Worm (Caenorhabditis elegans) whole organism, young adult: ENCODE data around the gene Y45G5AM.9.

ENCODE experiments used
- B0019.2 ChIP-seq: fragments of 200-800 bp; sonication (Bioruptor generic); conservative IDR thresholded peaks from 2 replicates; pipeline ENCODE4 v1.3.6; 2022; ENCODE audit warnings: missing genetic modification reagents, missing genetic modification characterization, missing compliant biosample characterization
- B0035.1 ChIP-seq: sonication (generic microtip); optimal IDR thresholded peaks from 2 replicates; lab custom pipeline; 2016; ENCODE audit warnings: missing genetic modification characterization, mild to moderate bottlenecking, missing compliant biosample characterization, missing genotype, missing genetic modification reagents
- B0261.1 ChIP-seq: sonication (generic microtip); optimal IDR thresholded peaks from 2 replicates; lab custom pipeline; 2016; ENCODE audit warnings: mild to moderate bottlenecking, missing genetic modification characterization, moderate library complexity, missing compliant biosample characterization
- F10E7.11 ChIP-seq: sonication (generic microtip); optimal IDR thresholded peaks from 2 replicates; lab custom pipeline; 2017; ENCODE audit warnings: mild to moderate bottlenecking, missing genetic modification characterization, moderate library complexity, missing compliant biosample characterization
- F37B4.10 ChIP-seq: fragments of 200-800 bp; sonication (Bioruptor generic); IDR thresholded peaks from 2 replicates; pipeline ENCODE4 v1.3.6; 2022; ENCODE audit warnings: missing genetic modification characterization, missing compliant biosample characterization
- F49E8.2 ChIP-seq: sonication (generic microtip); optimal IDR thresholded peaks from 3 replicates; lab custom pipeline; 2017; ENCODE audit warnings: missing genetic modification characterization, mild to moderate bottlenecking, missing compliant biosample characterization, antibody characterized with exemption, moderate library complexity; ENCODE audit not compliant: insufficient read depth
- K11D2.4 ChIP-seq: fragments of 200-800 bp; sonication (Bioruptor generic); IDR thresholded peaks from 2 replicates; pipeline ENCODE4 v1.3.6; 2022; ENCODE audit warnings: missing genetic modification reagents, missing genetic modification characterization, missing compliant biosample characterization
- T07F8.4 ChIP-seq: sonication (generic microtip); optimal IDR thresholded peaks from 2 replicates; lab custom pipeline; 2016; ENCODE audit warnings: mild to moderate bottlenecking, missing genetic modification characterization, moderate library complexity, missing compliant biosample characterization
- T26A5.8 ChIP-seq: sonication (generic microtip); optimal IDR thresholded peaks from 2 replicates; lab custom pipeline; 2016; ENCODE audit warnings: missing genetic modification characterization, missing compliant biosample characterization
- Y79H2A.3 ChIP-seq: fragments of 200-800 bp; sonication (Bioruptor generic); conservative IDR thresholded peaks from 2 replicates; pipeline ENCODE4 v1.3.6; 2022; ENCODE audit warnings: missing genetic modification reagents, missing genetic modification characterization, missing compliant biosample characterization
- Y95B8A.8 ChIP-seq: fragments of 200-800 bp; sonication (Bioruptor generic); IDR thresholded peaks from 2 replicates; pipeline ENCODE4 v1.3.6; 2022; ENCODE audit warnings: missing genetic modification reagents, missing genetic modification characterization, missing compliant biosample characterization
- ama-1 ChIP-seq, 3 experiments: fragments of 150-350 bp in 1 of 3; sonication (generic microtip) in 2 of 3; optimal IDR thresholded peaks; 2 replicates each; lab custom pipeline; 2014 to 2018; ENCODE audit warnings: missing biosample characterization in 2 of 3, missing genetic modification characterization in 2 of 3, missing genetic modification reagents in 2 of 3
- aptf-3 ChIP-seq: fragments of 200-800 bp; sonication (Bioruptor generic); IDR thresholded peaks from 2 replicates; pipeline ENCODE4 v1.3.6; 2022; ENCODE audit warnings: missing genetic modification characterization, missing compliant biosample characterization
- athp-1 ChIP-seq: sonication (generic microtip); optimal IDR thresholded peaks from 2 replicates; lab custom pipeline; 2017; ENCODE audit warnings: mild to moderate bottlenecking, missing genetic modification characterization, missing compliant biosample characterization
- bed-1 ChIP-seq: fragments of 200-800 bp; sonication (Bioruptor generic); IDR thresholded peaks from 2 replicates; pipeline ENCODE4 v1.3.6; 2022; ENCODE audit warnings: missing genetic modification reagents, missing genetic modification characterization, missing compliant biosample characterization
- ccch-3 ChIP-seq: fragments of 200-800 bp; sonication (Bioruptor generic); optimal IDR thresholded peaks from 2 replicates; lab custom pipeline; 2018; ENCODE audit warnings: mild to moderate bottlenecking, missing genetic modification characterization, missing compliant biosample characterization
- cebp-2 ChIP-seq: fragments of 200-800 bp; sonication (Bioruptor generic); IDR thresholded peaks from 2 replicates; pipeline ENCODE4 v1.3.6; 2022; ENCODE audit warnings: missing genetic modification characterization, missing compliant biosample characterization
- ceh-100 ChIP-seq: fragments of 200-800 bp; sonication (Bioruptor generic); IDR thresholded peaks from 2 replicates; pipeline ENCODE4 v1.3.6; 2022; ENCODE audit warnings: missing genetic modification reagents, missing genetic modification characterization, missing compliant biosample characterization
- ceh-27 ChIP-seq: fragments of 200-800 bp; sonication (Bioruptor generic); optimal IDR thresholded peaks from 2 replicates; lab custom pipeline; 2018; ENCODE audit warnings: mild to moderate bottlenecking, missing genetic modification characterization, moderate library complexity, missing compliant biosample characterization
- chd-7 ChIP-seq: sonication (generic microtip); optimal IDR thresholded peaks from 2 replicates; lab custom pipeline; 2016; ENCODE audit warnings: mild to moderate bottlenecking, missing genetic modification characterization, moderate library complexity, missing compliant biosample characterization
- die-1 ChIP-seq: sonication (generic microtip); optimal IDR thresholded peaks from 2 replicates; lab custom pipeline; 2016; ENCODE audit warnings: missing genotype, mild to moderate bottlenecking, missing genetic modification characterization, missing compliant biosample characterization
- egl-44 ChIP-seq: fragments of 200-800 bp; sonication (Bioruptor generic); IDR thresholded peaks from 2 replicates; pipeline ENCODE4 v1.3.6; 2022; ENCODE audit warnings: missing genetic modification reagents, missing genetic modification characterization, missing compliant biosample characterization
- egrh-3 ChIP-seq: fragments of 200-800 bp; sonication (Bioruptor generic); IDR thresholded peaks from 2 replicates; pipeline ENCODE4 v1.3.6; 2022; ENCODE audit warnings: missing genetic modification reagents, missing genetic modification characterization, missing compliant biosample characterization
- hlh-26 ChIP-seq: fragments of 200-800 bp; sonication (Bioruptor generic); conservative IDR thresholded peaks from 2 replicates; pipeline ENCODE4 v1.3.6; 2022; ENCODE audit warnings: missing genetic modification reagents, missing genetic modification characterization, missing compliant biosample characterization
- hrde-1 ChIP-seq: sonication (generic microtip); optimal IDR thresholded peaks from 2 replicates; lab custom pipeline; 2016; ENCODE audit warnings: missing genetic modification characterization, mild to moderate bottlenecking, missing compliant biosample characterization, moderate library complexity, missing genotype, missing genetic modification reagents, borderline replicate concordance
- hsf-1 ChIP-seq: fragments of 200-800 bp; sonication (Bioruptor generic); IDR thresholded peaks from 2 replicates; pipeline ENCODE4 v1.3.6; 2022; ENCODE audit warnings: missing genetic modification reagents, missing genetic modification characterization, missing compliant biosample characterization
- lin-26 ChIP-seq: fragments of 200-800 bp; sonication (Bioruptor generic); IDR thresholded peaks from 2 replicates; pipeline ENCODE4 v1.3.6; 2022; ENCODE audit warnings: missing genetic modification reagents, missing genetic modification characterization, missing compliant biosample characterization
- lin-54 ChIP-seq: fragments of 200-800 bp; sonication (Bioruptor generic); optimal IDR thresholded peaks from 2 replicates; lab custom pipeline; 2018; ENCODE audit warnings: mild to moderate bottlenecking, missing genetic modification characterization, missing compliant biosample characterization
- lsy-27 ChIP-seq: sonication (generic microtip); optimal IDR thresholded peaks from 2 replicates; lab custom pipeline; 2017; ENCODE audit warnings: missing genetic modification characterization, mild to moderate bottlenecking, missing compliant biosample characterization, antibody characterized with exemption, missing genotype, borderline replicate concordance; ENCODE audit not compliant: insufficient read depth
- madf-6 ChIP-seq: fragments of 200-800 bp; sonication (Bioruptor generic); IDR thresholded peaks from 2 replicates; pipeline ENCODE4 v1.3.6; 2022; ENCODE audit warnings: missing genetic modification reagents, missing genetic modification characterization, missing compliant biosample characterization
- mcd-1 ChIP-seq: fragments of 200-800 bp; sonication (Bioruptor generic); IDR thresholded peaks from 2 replicates; pipeline ENCODE4 v1.3.6; 2022; ENCODE audit warnings: missing genetic modification reagents, missing genetic modification characterization, missing compliant biosample characterization
- mel-28 ChIP-seq: sonication (generic microtip); optimal IDR thresholded peaks from 2 replicates; lab custom pipeline; 2016; ENCODE audit warnings: borderline replicate concordance, mild to moderate bottlenecking, missing genetic modification characterization, missing compliant biosample characterization
- mxl-1 ChIP-seq: sonication (generic microtip); optimal IDR thresholded peaks from 2 replicates; lab custom pipeline; 2016; ENCODE audit warnings: missing genetic modification characterization, missing compliant biosample characterization
- nfya-2 ChIP-seq: fragments of 200-800 bp; sonication (Bioruptor generic); IDR thresholded peaks from 2 replicates; pipeline ENCODE4 v1.3.6; 2022; ENCODE audit warnings: missing genetic modification reagents, missing genetic modification characterization, missing compliant biosample characterization
- nfyb-1 ChIP-seq: fragments of 200-800 bp; sonication (Bioruptor generic); IDR thresholded peaks from 2 replicates; pipeline ENCODE4 v1.3.6; 2022; ENCODE audit warnings: missing genetic modification reagents, missing genetic modification characterization, missing compliant biosample characterization
- nhr-27 ChIP-seq: fragments of 200-800 bp; sonication (Bioruptor generic); optimal IDR thresholded peaks from 2 replicates; lab custom pipeline; 2018; ENCODE audit warnings: mild to moderate bottlenecking, missing genetic modification characterization, moderate library complexity, missing compliant biosample characterization
- rec-8 ChIP-seq, 2 experiments: sonication (generic microtip); optimal IDR thresholded peaks; 2 replicates each; lab custom pipeline; 2016; ENCODE audit warnings: mild to moderate bottlenecking in 2 of 2, missing genetic modification characterization in 2 of 2, missing genetic modification reagents in 2 of 2, missing genotype in 2 of 2, missing biosample characterization in 1 of 2, missing compliant biosample characterization in 1 of 2, moderate library complexity in 1 of 2
- rpc-1 ChIP-seq, 2 experiments: fragments of 150-350 bp in 1 of 2; sonication (generic microtip) in 1 of 2; optimal IDR thresholded peaks; 2 replicates each; lab custom pipeline; 2014 to 2018; ENCODE audit warnings: missing biosample characterization in 1 of 2, missing genetic modification characterization in 1 of 2, missing genetic modification reagents in 1 of 2, missing genotype in 1 of 2
- sea-2 ChIP-seq: fragments of 200-800 bp; sonication (Bioruptor generic); IDR thresholded peaks from 2 replicates; pipeline ENCODE4 v1.3.6; 2022; ENCODE audit warnings: missing genetic modification characterization, missing compliant biosample characterization
- snpc-1.1 ChIP-seq: sonication (generic microtip); optimal IDR thresholded peaks from 2 replicates; lab custom pipeline; 2017; ENCODE audit warnings: missing genetic modification characterization, mild to moderate bottlenecking, missing compliant biosample characterization, antibody characterized with exemption, moderate library complexity, missing genotype, missing genetic modification reagents; ENCODE audit not compliant: insufficient read depth
- sptf-2 ChIP-seq: fragments of 200-800 bp; sonication (Bioruptor generic); optimal IDR thresholded peaks from 2 replicates; lab custom pipeline; 2018; ENCODE audit warnings: mild to moderate bottlenecking, missing genetic modification characterization, missing compliant biosample characterization
- tbp1 ChIP-seq: fragments of 200-800 bp; sonication (Bioruptor generic); optimal IDR thresholded peaks from 2 replicates; lab custom pipeline; 2018; ENCODE audit warnings: mild to moderate bottlenecking, missing genetic modification characterization, missing compliant biosample characterization
- tlf-1 ChIP-seq: fragments of 200-800 bp; sonication (Bioruptor generic); optimal IDR thresholded peaks from 2 replicates; lab custom pipeline; 2018; ENCODE audit warnings: mild to moderate bottlenecking, missing genetic modification characterization, missing compliant biosample characterization
- unc-130 ChIP-seq: sonication (generic microtip); optimal IDR thresholded peaks from 2 replicates; lab custom pipeline; 2016; ENCODE audit warnings: missing genetic modification reagents, missing genetic modification characterization, missing compliant biosample characterization

Gene Y45G5AM.9

DNA sequence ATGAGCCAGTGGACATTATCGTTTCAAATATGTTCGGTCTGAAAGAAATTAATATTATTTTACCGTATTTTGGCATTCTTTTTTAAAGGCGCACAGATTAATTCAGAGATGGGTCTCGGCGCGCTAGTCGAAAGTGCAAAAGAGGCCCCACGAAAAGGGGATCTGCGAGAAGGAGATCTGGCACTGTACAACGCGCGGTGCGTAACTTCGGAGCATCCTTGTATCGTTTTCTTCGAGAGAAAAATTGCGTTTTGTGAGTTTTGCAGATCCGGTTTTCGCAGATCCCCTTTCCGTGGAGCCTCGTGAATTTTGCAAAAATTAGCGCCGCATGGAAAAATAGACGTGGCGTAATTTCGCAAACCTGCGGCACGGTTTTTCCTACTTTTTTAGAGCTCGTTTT is 12.7 kb downstream of the Y45G5AM.9 start:
- TF ChIP-seq ceh-100 (GFP tag; lab: Robert Waterston, UW): peak; percentile 76
- no peak for TF ChIP-seq chd-7 (tag; lab: Kevin White, UChicago)
- no peak for TF ChIP-seq die-1 (tag; lab: Kevin White, UChicago)
- TF ChIP-seq rpc-1 (optimal IDR thresholded peaks at IDR 0.05; lab: Kevin White, UChicago): no peak
- TF ChIP-seq rpc-1 (tag; optimal IDR thresholded peaks at IDR 0.05; lab: Kevin White, UChicago): no peak
- no peak for TF ChIP-seq sptf-2 (GFP tag; lab: Kevin White, UChicago)
- TF ChIP-seq athp-1 (tag; lab: Kevin White, UChicago): no peak
- no peak for TF ChIP-seq egrh-3 (GFP tag; lab: Robert Waterston, UW)
- no peak for TF ChIP-seq bed-1 (GFP tag; lab: Robert Waterston, UW)

DNA sequence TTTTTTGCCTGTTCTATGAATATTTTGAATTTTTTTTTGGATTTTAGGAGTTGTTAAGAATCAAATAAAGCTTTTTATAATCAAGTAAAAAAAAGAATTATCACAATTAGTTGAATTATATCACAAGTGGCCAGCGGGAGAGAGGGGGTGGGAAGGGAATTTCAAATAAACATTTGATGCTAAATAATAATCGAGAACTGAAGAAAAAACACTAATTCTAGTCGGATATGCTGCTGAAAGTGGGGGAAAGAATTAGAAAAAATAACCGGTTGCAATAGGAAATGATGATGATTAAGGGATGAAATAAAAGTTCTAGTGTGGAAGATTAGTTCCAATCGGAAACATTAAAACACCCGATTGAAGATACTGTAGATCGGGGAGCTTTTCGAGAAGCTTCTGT is 13.2 kb downstream of the Y45G5AM.9 start:
- TF ChIP-seq madf-6 (GFP tag; lab: Robert Waterston, UW) (peak; percentile 49), rec-8 (tag; optimal IDR thresholded peaks at IDR 0.05; lab: Kevin White, UChicago) (no peak)

DNA sequence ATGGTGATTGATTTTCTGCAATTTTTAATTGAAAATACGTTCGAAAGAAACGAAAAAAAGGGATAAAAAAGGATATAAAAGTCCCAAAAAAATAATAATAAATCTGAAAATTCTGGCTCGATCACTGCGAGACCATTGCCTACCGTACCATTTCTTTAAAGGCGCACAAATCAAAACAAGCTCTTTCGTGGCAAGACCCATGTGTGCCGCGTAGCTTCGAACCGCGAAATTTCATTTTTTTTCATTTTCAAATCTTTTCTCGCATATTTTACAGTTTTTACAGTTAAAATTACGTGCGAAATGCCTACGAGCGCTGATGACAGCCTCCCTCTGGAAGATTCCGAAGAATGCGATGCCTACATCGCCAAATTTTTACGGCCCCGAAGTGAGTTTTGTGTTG is 18.8 kb downstream of the Y45G5AM.9 start, which contains the start of the genes coh-4 and pid-5:
TSS of gene coh-4 (minus strand) at position 17 of the 400 bp plus-strand sequence.
TSS of gene pid-5 (plus strand) at position 259 of the 400 bp plus-strand sequence.
- TF ChIP-seq lin-26 (GFP tag; lab: Robert Waterston, UW): no peak
- peak; percentile 23 for TF ChIP-seq athp-1 (tag; lab: Kevin White, UChicago)
- TF ChIP-seq T26A5.8: no peak
- TF ChIP-seq B0261.1 (tag; lab: Kevin White, UChicago): no peak
- no peak for TF ChIP-seq sea-2 (GFP tag; lab: Robert Waterston, UW)
- TF ChIP-seq nfyb-1 (GFP tag; lab: Robert Waterston, UW): peak; percentile 63
- no peak for TF ChIP-seq nfya-2 (GFP tag; lab: Robert Waterston, UW)
- TF ChIP-seq T07F8.4: no peak
- no peak for TF ChIP-seq hlh-26 (GFP tag; lab: Robert Waterston, UW)
- no peak for TF ChIP-seq aptf-3 (GFP tag; lab: Robert Waterston, UW)
- TF ChIP-seq egrh-3 (GFP tag; lab: Robert Waterston, UW): no peak
- no peak for TF ChIP-seq cebp-2 (GFP tag; lab: Robert Waterston, UW)
- TF ChIP-seq lin-54 (GFP tag; lab: Kevin White, UChicago): peak; percentile 90
- TF ChIP-seq snpc-1.1 (tag; lab: Kevin White, UChicago): peak; percentile 58
- peak; percentile 99 for TF ChIP-seq madf-6 (GFP tag; lab: Robert Waterston, UW)
- TF ChIP-seq unc-130: peak; percentile 84
- no peak for TF ChIP-seq ama-1 (optimal IDR thresholded peaks at IDR 0.05; lab: Kevin White, UChicago)
- TF ChIP-seq ama-1 (GFP tag; optimal IDR thresholded peaks at IDR 0.05; lab: Kevin White, UChicago): no peak
- TF ChIP-seq mel-28 (tag; lab: Kevin White, UChicago): no peak
- TF ChIP-seq Y95B8A.8 (GFP tag; lab: Robert Waterston, UW): peak; percentile 87
- no peak for TF ChIP-seq nhr-27 (tag; lab: Kevin White, UChicago)
- peak; percentile 75 for TF ChIP-seq tlf-1
- TF ChIP-seq B0019.2 (GFP tag; lab: Robert Waterston, UW): peak; percentile 83
- no peak for TF ChIP-seq Y79H2A.3
- peak; percentile 22 for TF ChIP-seq hrde-1
- TF ChIP-seq ccch-3 (GFP tag; lab: Kevin White, UChicago): no peak
- TF ChIP-seq mxl-1 (tag; lab: Kevin White, UChicago): no peak
- TF ChIP-seq K11D2.4 (GFP tag; lab: Robert Waterston, UW): no peak
- peak; percentile 63 for TF ChIP-seq tbp1 (GFP tag; lab: Kevin White, UChicago)
- no peak for TF ChIP-seq egl-44 (GFP tag; lab: Robert Waterston, UW)
- no peak for TF ChIP-seq ceh-27 (GFP tag; lab: Kevin White, UChicago)
- no peak for TF ChIP-seq lsy-27 (tag; lab: Kevin White, UChicago)
- TF ChIP-seq F37B4.10 (GFP tag; lab: Robert Waterston, UW): no peak
- TF ChIP-seq F10E7.11 (tag; lab: Kevin White, UChicago): no peak
- TF ChIP-seq F49E8.2 (tag; lab: Kevin White, UChicago): peak; percentile 83
- peak; percentile 71 for TF ChIP-seq hsf-1
- peak; percentile 83 for TF ChIP-seq mcd-1 (GFP tag; lab: Robert Waterston, UW)
- TF ChIP-seq B0035.1 (tag; lab: Kevin White, UChicago): no peak
